Worm (Caenorhabditis elegans): ENCODE results near the gene mat-3.

DNA sequence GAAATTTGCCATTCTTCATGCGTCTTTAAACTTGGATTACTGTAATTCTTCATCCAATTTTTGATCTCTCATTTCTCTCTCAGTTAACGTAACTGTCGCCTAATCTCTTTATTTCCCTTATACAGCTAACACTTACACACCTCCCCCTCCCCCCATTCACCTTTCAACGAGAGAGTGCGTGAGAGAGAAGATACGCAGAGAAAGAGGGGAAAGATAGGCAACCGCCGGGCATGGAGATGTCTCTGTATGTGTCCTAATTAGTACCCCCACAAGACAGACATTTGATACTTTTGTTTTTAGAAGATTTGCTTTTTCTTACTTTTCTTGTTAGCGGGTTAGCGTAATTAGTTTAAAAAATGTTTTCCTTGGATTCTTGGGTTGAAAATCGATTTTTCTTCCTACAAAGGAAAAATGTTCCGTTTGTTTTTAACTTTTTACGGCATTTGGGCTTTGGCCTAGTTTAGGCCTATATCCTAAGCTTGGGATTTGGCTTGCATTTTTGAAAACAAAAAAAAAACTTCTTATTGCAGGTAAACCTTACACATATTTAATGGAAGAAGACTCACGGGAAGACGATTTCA, 40.8 kb upstream of the mat-3 start, which contains the start of gene affl-2:
- TF ChIP-seq ceh-30 (tag; optimal IDR thresholded peaks at IDR 0.05) (no peak), ama-1 (optimal IDR thresholded peaks at IDR 0.05) (no peak), pat-9 (tag; optimal IDR thresholded peaks at IDR 0.05) (no peak), pha-4 (tag; optimal IDR thresholded peaks at IDR 0.05) (no peak), ceh-22 (tag; optimal IDR thresholded peaks at IDR 0.05) (no peak), nfya-1 (tag; optimal IDR thresholded peaks at IDR 0.05) (peak; percentile 30), nhr-11 (tag; optimal IDR thresholded peaks at IDR 0.05) (no peak), dmd-4 (tag; optimal IDR thresholded peaks at IDR 0.05; ENCODE audit: borderline replicate concordance) (no peak), nhr-232 (tag; optimal IDR thresholded peaks at IDR 0.05) (no peak), hlh-8 (tag; optimal IDR thresholded peaks at IDR 0.05) (no peak), unc-86 (tag; optimal IDR thresholded peaks at IDR 0.05) (no peak), K09A11.1 (tag; optimal IDR thresholded peaks at IDR 0.05; ENCODE audit: insufficient read depth) (no peak), sox-4 (tag; optimal IDR thresholded peaks at IDR 0.05) (no peak)

Data from whole organism, late embryonic.